Fruit fly (Drosophila melanogaster): ENCODE data around the gene CG43329.

Gene CG43329

dm6 chr3L:22466403-22466942 is 38.5 kb downstream of the CG43329 start:
- no peak for TF ChIP-seq cic (GFP tag; optimal IDR thresholded peaks at IDR 0.05)
- TF ChIP-seq Crg-1 (GFP tag; optimal IDR thresholded peaks at IDR 0.05): no peak
- TF ChIP-seq tj (GFP tag; optimal IDR thresholded peaks at IDR 0.05): peak; percentile 48
- TF ChIP-seq CG33017 (tag; optimal IDR thresholded peaks at IDR 0.05): no peak
- no peak for TF ChIP-seq CG7101 (tag; optimal IDR thresholded peaks at IDR 0.05)
- no peak for TF ChIP-seq kay (GFP tag; ENCODE audit: borderline replicate concordance)
- TF ChIP-seq ovo (GFP tag; optimal IDR thresholded peaks at IDR 0.05): no peak
- TF ChIP-seq CG7045 (GFP tag; optimal IDR thresholded peaks at IDR 0.05): no peak

- TF ChIP-seq tj (GFP tag; optimal IDR thresholded peaks at IDR 0.05): no peak
- peak; percentile 54 for TF ChIP-seq pad (GFP tag; optimal IDR thresholded peaks at IDR 0.05)
Observed at dm6 chr3L:22465486-22466402, 39.3 kb downstream of the CG43329 start, which contains the start of gene CG11438. CG11438 (plus strand) TSS chr3L:22465619.

DNA sequence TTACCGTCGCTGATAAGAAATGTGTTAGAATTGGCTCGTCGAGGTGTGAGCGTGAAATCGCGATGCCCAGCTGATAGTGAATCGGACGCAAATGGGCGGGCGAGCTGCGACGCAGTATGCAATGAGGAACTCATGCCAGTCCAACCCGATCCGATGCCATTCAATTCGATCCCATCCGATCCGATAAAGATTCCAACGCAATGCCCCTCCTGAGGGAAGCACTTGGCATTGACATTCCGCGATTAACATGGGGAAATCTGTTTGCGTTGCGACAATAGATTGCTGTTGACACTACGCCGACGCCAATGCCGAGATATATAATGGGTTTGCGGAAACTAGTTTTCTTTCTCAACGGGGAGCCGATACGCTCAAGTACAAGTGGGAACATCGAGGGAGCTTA is 41.6 kb downstream of the CG43329 start:
- TF ChIP-seq Crg-1 (GFP tag; optimal IDR thresholded peaks at IDR 0.05) (peak; percentile 2), pad (GFP tag; optimal IDR thresholded peaks at IDR 0.05) (peak; percentile 65), CG5204 (GFP tag; optimal IDR thresholded peaks at IDR 0.05) (no peak), tj (GFP tag; optimal IDR thresholded peaks at IDR 0.05) (peak; percentile 11), kay (GFP tag; ENCODE audit: borderline replicate concordance) (no peak), cic (GFP tag; optimal IDR thresholded peaks at IDR 0.05) (peak; percentile 65), Hr96 (GFP tag; optimal IDR thresholded peaks at IDR 0.05) (peak; percentile 15), CG12768 (GFP tag; optimal IDR thresholded peaks at IDR 0.05) (peak; percentile 31), CG11617 (GFP tag; optimal IDR thresholded peaks at IDR 0.05) (no peak)

dm6 chr3L:22460918-22461634 is 43.9 kb downstream of the CG43329 start, which contains the start of gene laza:
laza (minus strand) TSS chr3L:22461131.
- TF ChIP-seq cnc (optimal IDR thresholded peaks at IDR 0.05): no peak
- TF ChIP-seq CG5204 (GFP tag; optimal IDR thresholded peaks at IDR 0.05): no peak
- TF ChIP-seq CG7101 (tag; optimal IDR thresholded peaks at IDR 0.05): no peak
- no peak for TF ChIP-seq CG1620 (GFP tag; optimal IDR thresholded peaks at IDR 0.05)
- TF ChIP-seq Crg-1 (GFP tag; optimal IDR thresholded peaks at IDR 0.05): no peak
- TF ChIP-seq kay (GFP tag; ENCODE audit: borderline replicate concordance): peak; percentile 77
- TF ChIP-seq Hr96 (GFP tag; optimal IDR thresholded peaks at IDR 0.05): no peak
- no peak for TF ChIP-seq CG11617 (GFP tag; optimal IDR thresholded peaks at IDR 0.05)
- TF ChIP-seq CG7045 (GFP tag; optimal IDR thresholded peaks at IDR 0.05): peak; percentile 14
- no peak for TF ChIP-seq Clk (GFP tag; optimal IDR thresholded peaks at IDR 0.05)
- peak; percentile 69 for TF ChIP-seq cic (GFP tag; optimal IDR thresholded peaks at IDR 0.05)
- peak; percentile 36 for TF ChIP-seq CG12768 (GFP tag; optimal IDR thresholded peaks at IDR 0.05)
- peak; percentile 4 for TF ChIP-seq ovo (GFP tag; optimal IDR thresholded peaks at IDR 0.05)
- peak; percentile 21 for TF ChIP-seq pad (GFP tag; optimal IDR thresholded peaks at IDR 0.05)
- no peak for TF ChIP-seq CG33017 (tag; optimal IDR thresholded peaks at IDR 0.05)
- peak; percentile 31 for TF ChIP-seq tj (GFP tag; optimal IDR thresholded peaks at IDR 0.05)
- no peak for TF ChIP-seq toe (GFP tag; optimal IDR thresholded peaks at IDR 0.05)
- peak; percentile 7 for TF ChIP-seq CG14711 (tag; optimal IDR thresholded peaks at IDR 0.05)
- peak; percentile 68 for TF ChIP-seq bab1 (GFP tag; optimal IDR thresholded peaks at IDR 0.05)
- TF ChIP-seq Mnt (GFP tag; optimal IDR thresholded peaks at IDR 0.05): peak; percentile 68

DNA sequence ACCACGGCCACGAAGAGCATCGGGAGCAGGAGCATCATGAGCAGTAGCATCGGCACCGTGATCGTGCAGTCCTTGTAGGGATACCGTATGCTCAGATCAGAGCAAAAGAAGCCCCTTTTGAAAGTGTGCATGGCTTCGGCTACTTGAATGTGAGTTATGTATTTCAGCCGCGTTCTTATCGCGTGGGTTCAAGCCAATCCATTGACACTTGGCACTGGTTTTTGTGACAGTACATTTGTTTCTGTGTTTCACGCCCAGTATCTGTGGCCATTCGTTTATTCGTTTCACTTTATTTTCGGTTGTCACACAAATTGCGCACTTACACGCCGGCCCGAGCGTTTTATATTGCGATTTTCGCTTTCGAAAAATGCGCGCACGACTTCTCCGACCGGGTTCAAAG is 44.6 kb downstream of the CG43329 start:
- TF ChIP-seq CG7045 (GFP tag; optimal IDR thresholded peaks at IDR 0.05): no peak
- no peak for TF ChIP-seq CG11617 (GFP tag; optimal IDR thresholded peaks at IDR 0.05)
- TF ChIP-seq cic (GFP tag; optimal IDR thresholded peaks at IDR 0.05): no peak
- TF ChIP-seq bab1 (GFP tag; optimal IDR thresholded peaks at IDR 0.05): no peak
- no peak for TF ChIP-seq CG14711 (tag; optimal IDR thresholded peaks at IDR 0.05)
- TF ChIP-seq CG5204 (GFP tag; optimal IDR thresholded peaks at IDR 0.05): no peak
- no peak for TF ChIP-seq Clk (GFP tag; optimal IDR thresholded peaks at IDR 0.05)
- TF ChIP-seq CG7101 (tag; optimal IDR thresholded peaks at IDR 0.05): no peak
- TF ChIP-seq CG33017 (tag; optimal IDR thresholded peaks at IDR 0.05): no peak
- no peak for TF ChIP-seq pad (GFP tag; optimal IDR thresholded peaks at IDR 0.05)
- no peak for TF ChIP-seq kay (GFP tag; ENCODE audit: borderline replicate concordance)
- TF ChIP-seq ovo (GFP tag; optimal IDR thresholded peaks at IDR 0.05): no peak
- TF ChIP-seq cnc (optimal IDR thresholded peaks at IDR 0.05): no peak
- no peak for TF ChIP-seq Hr96 (GFP tag; optimal IDR thresholded peaks at IDR 0.05)

DNA sequence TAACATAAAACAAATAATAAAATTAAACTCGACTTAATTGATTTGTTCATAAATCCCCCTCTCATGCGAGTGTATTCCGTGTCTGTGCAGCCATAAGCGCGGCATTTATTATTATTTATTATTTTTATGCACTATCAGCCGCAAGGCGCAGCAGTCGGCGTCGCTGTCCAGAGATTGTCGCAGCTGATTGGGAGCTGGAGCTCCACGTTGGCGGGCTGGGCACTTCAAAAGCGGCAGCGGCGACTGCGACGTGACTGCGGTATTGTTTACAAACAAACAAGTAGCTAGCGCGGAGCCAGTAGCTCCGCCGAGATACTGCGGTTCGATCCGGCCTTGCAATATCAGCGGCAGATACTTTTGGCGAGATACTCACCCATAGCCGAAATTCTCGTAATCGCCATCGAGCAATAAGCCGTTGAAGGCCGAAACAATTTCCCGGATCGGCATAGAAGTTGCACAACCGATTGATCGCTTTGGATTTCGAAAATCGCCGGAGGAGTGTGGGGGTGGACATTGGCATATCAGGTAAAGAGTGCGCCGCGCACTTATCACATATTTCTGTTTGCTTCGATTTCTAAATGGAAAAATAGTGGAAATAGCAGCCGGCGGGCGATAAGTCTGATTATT is 46.0 kb downstream of the CG43329 start:
- TF ChIP-seq Mnt (GFP tag; optimal IDR thresholded peaks at IDR 0.05) (peak; percentile 26), tj (GFP tag; optimal IDR thresholded peaks at IDR 0.05) (no peak)

Measured in whole organism, adult.